Fruit fly (Drosophila melanogaster) Kc167 (cell line): ENCODE results near the gene CG14062.

Source experiments
- Myc ChIP-seq: fragments of >200 bp; optimal IDR thresholded peaks from 2 replicates; lab custom pipeline; 2017; ENCODE audit warnings: missing external identifiers
- Sin3A ChIP-seq: fragments of >200 bp; optimal IDR thresholded peaks from 2 replicates; lab custom pipeline; 2018; ENCODE audit warnings: missing external identifiers
- h ChIP-seq: fragments of >200 bp; optimal IDR thresholded peaks from 3 replicates; lab custom pipeline; 2018; ENCODE audit warnings: missing external identifiers
- insv ChIP-seq: fragments of >200 bp; optimal IDR thresholded peaks from 3 replicates; lab custom pipeline; 2018; ENCODE audit warnings: missing external identifiers
- psq ChIP-seq: fragments of >200 bp; optimal IDR thresholded peaks from 2 replicates; lab custom pipeline; 2017; ENCODE audit warnings: missing external identifiers
- ttk ChIP-seq: sonication (Bioruptor generic); optimal IDR thresholded peaks from 2 replicates; lab custom pipeline; 2017; ENCODE audit warnings: missing external identifiers

DNA sequence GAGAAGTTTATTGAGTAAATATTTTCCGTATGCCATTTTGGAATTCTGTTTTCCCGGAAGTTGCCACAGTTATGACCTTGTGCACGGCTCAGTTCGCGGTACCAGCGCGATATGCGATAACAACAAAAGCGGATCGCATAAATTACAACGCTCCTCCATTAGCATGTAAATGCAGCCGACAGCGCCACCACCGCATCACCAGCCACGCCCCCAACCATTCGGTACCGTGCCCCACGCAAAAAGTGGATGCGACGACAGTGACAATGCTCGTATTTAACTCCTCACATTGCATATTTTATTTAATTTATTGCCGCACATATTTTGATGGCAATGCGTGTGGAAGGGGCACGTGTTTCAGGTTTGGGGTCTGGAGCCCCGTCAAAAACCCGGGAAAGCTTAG, 19.6 kb downstream of the CG14062 start:
- no peak for TF ChIP-seq Sin3A
- TF ChIP-seq psq (lab: Kevin White, UChicago): no peak
- no peak for TF ChIP-seq h
- no peak for TF ChIP-seq ttk
- TF ChIP-seq Myc: no peak
- no peak for TF ChIP-seq insv (lab: Kevin White, UChicago)
